Fruit fly (Drosophila melanogaster): ENCODE data around the gene nkd.

- no peak for TF ChIP-seq rn (GFP tag; IDR thresholded peaks at IDR 0.05)
- TF ChIP-seq CG8301 (tag; optimal IDR thresholded peaks at IDR 0.05) = no peak
- no peak for TF ChIP-seq EcR (GFP tag; optimal IDR thresholded peaks at IDR 0.05)
- TF ChIP-seq CG32121 (GFP tag; IDR thresholded peaks at IDR 0.05) = no peak
Measured at dm6 chr3L:19032676-19033075, 12.6 kb downstream of the nkd start.
